Fruit fly (Drosophila melanogaster) whole organism, adult: ENCODE data around the gene Septin2.
A peak's percentile ranks its signal among the peaks of the same experiment; 100 is the strongest.

Experiments
- CG11617 ChIP-seq: fragments of 200-800 bp; sonication (Bioruptor generic); optimal IDR thresholded peaks from 2 replicates; lab custom pipeline; 2017; ENCODE audit warnings: mild to moderate bottlenecking, missing biosample characterization, missing genetic modification reagents, missing genetic modification characterization
- CG12768 ChIP-seq: fragments of 200-800 bp; sonication (Bioruptor generic); optimal IDR thresholded peaks from 2 replicates; lab custom pipeline; 2017; ENCODE audit warnings: missing biosample characterization, missing genetic modification characterization, mild to moderate bottlenecking, moderate library complexity, missing genetic modification reagents
- CG14711 ChIP-seq: fragments of 200-800 bp; sonication (Bioruptor generic); optimal IDR thresholded peaks from 2 replicates; lab custom pipeline; 2018; ENCODE audit warnings: missing biosample characterization, mild to moderate bottlenecking, missing genetic modification characterization, moderate library complexity
- CG1620 ChIP-seq: fragments of 200-800 bp; sonication (Bioruptor generic); optimal IDR thresholded peaks from 2 replicates; lab custom pipeline; 2016; ENCODE audit warnings: missing biosample characterization, missing genetic modification characterization
- CG33017 ChIP-seq: fragments of 200-800 bp; sonication (Bioruptor generic); optimal IDR thresholded peaks from 2 replicates; lab custom pipeline; 2018; ENCODE audit warnings: missing biosample characterization, mild to moderate bottlenecking, missing genetic modification characterization, moderate library complexity
- CG5204 ChIP-seq: fragments of 200-800 bp; sonication (Bioruptor generic); optimal IDR thresholded peaks from 2 replicates; lab custom pipeline; 2016; ENCODE audit warnings: missing biosample characterization, missing genetic modification characterization
- CG7045 ChIP-seq: fragments of 200-800 bp; sonication (Bioruptor generic); optimal IDR thresholded peaks from 2 replicates; lab custom pipeline; 2017; ENCODE audit warnings: missing biosample characterization, mild to moderate bottlenecking, missing genetic modification characterization
- CG7101 ChIP-seq: fragments of 200-800 bp; sonication (Bioruptor generic); optimal IDR thresholded peaks from 2 replicates; lab custom pipeline; 2018; ENCODE audit warnings: missing biosample characterization, mild to moderate bottlenecking, missing genetic modification characterization, moderate library complexity
- Clk ChIP-seq: fragments of 200-800 bp; sonication (Bioruptor generic); optimal IDR thresholded peaks from 2 replicates; lab custom pipeline; 2017; ENCODE audit warnings: missing biosample characterization, missing genetic modification characterization
- Crg-1 ChIP-seq: fragments of 200-800 bp; sonication (Bioruptor generic); optimal IDR thresholded peaks from 2 replicates; lab custom pipeline; 2016; ENCODE audit warnings: missing biosample characterization, missing genetic modification characterization
- Hr96 ChIP-seq: fragments of 200-800 bp; sonication (Bioruptor generic); optimal IDR thresholded peaks from 2 replicates; lab custom pipeline; 2016; ENCODE audit warnings: missing biosample characterization, missing genetic modification characterization
- Mnt ChIP-seq: fragments of 200-800 bp; sonication (Bioruptor generic); optimal IDR thresholded peaks from 2 replicates; lab custom pipeline; 2016; ENCODE audit warnings: missing biosample characterization, mild to moderate bottlenecking, missing genetic modification characterization
- bab1 ChIP-seq: fragments of 200-800 bp; sonication (Bioruptor generic); optimal IDR thresholded peaks from 3 replicates; lab custom pipeline; 2019; ENCODE audit warnings: missing biosample characterization, mild to moderate bottlenecking, missing genetic modification characterization, moderate library complexity
- cic ChIP-seq: fragments of 200-800 bp; sonication (Bioruptor generic); optimal IDR thresholded peaks from 2 replicates; lab custom pipeline; 2017; ENCODE audit warnings: missing biosample characterization, mild to moderate bottlenecking, missing genetic modification characterization, moderate library complexity
- cnc ChIP-seq, 2 experiments: fragments of >200 bp; optimal IDR thresholded peaks; 2 replicates each; lab custom pipeline; 2017
- kay ChIP-seq: fragments of 200-800 bp; sonication (Bioruptor generic); peaks from one replicate; lab custom pipeline; 2016; ENCODE audit warnings: missing biosample characterization, missing genetic modification characterization, borderline replicate concordance
- ovo ChIP-seq: fragments of 200-800 bp; sonication (Bioruptor generic); optimal IDR thresholded peaks from 2 replicates; lab custom pipeline; 2016; ENCODE audit warnings: missing biosample characterization, missing genetic modification characterization
- pad ChIP-seq: fragments of 200-800 bp; sonication (Bioruptor generic); optimal IDR thresholded peaks from 3 replicates; lab custom pipeline; 2017; ENCODE audit warnings: missing biosample characterization, missing genetic modification characterization, mild to moderate bottlenecking, moderate library complexity, missing genetic modification reagents
- tj ChIP-seq: fragments of 200-800 bp; sonication (Bioruptor generic); optimal IDR thresholded peaks from 3 replicates; lab custom pipeline; 2017; ENCODE audit warnings: missing biosample characterization, mild to moderate bottlenecking, missing genetic modification characterization, moderate library complexity
- toe ChIP-seq: fragments of 200-800 bp; sonication (Bioruptor generic); optimal IDR thresholded peaks from 2 replicates; lab custom pipeline; 2016; ENCODE audit warnings: missing biosample characterization, missing genetic modification characterization

Gene Septin2

DNA sequence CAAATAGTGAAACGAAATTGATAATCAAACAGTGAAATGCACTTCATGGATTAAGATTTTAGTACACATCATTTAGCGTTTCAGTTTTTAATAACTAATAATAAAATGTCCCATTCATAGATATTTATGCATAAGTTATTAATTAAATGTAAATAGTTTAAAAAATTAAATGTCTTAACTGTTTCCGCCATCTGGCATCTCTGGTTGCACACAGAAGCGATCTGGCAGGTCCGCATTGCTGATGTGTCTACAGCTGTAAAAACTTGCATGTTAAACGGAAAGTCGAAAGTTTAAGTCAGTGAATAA is 277 bp upstream of the Septin2 start, which contains the start of gene Srp72:
Srp72 (plus strand) TSS at position 232 of the 306 bp plus-strand sequence.
- TF ChIP-seq tj (GFP tag; lab: Kevin White, UChicago) (no peak), CG11617 (GFP tag; lab: Kevin White, UChicago) (peak; percentile 51), Crg-1 (GFP tag; lab: Kevin White, UChicago) (peak; percentile 19), cnc (optimal IDR thresholded peaks at IDR 0.05; lab: Kevin White, UChicago) (no peak), CG33017 (tag; lab: Kevin White, UChicago) (peak; percentile 1), pad (GFP tag; lab: Kevin White, UChicago) (peak; percentile 21), CG5204 (GFP tag; lab: Kevin White, UChicago) (no peak), ovo (GFP tag; lab: Kevin White, UChicago) (no peak), Hr96 (no peak), CG12768 (peak; percentile 22), CG7101 (tag; lab: Kevin White, UChicago) (peak; percentile 36), toe (GFP tag; lab: Kevin White, UChicago) (no peak), CG1620 (GFP tag; lab: Kevin White, UChicago) (peak; percentile 35), CG14711 (peak; percentile 38), cic (no peak), CG7045 (GFP tag; lab: Kevin White, UChicago) (peak; percentile 42), kay (GFP tag; lab: Kevin White, UChicago) (no peak), Mnt (GFP tag; lab: Kevin White, UChicago) (peak; percentile 40), Clk (GFP tag; lab: Kevin White, UChicago) (peak; percentile 23), bab1 (GFP tag; lab: Kevin White, UChicago) (peak; percentile 44)

DNA sequence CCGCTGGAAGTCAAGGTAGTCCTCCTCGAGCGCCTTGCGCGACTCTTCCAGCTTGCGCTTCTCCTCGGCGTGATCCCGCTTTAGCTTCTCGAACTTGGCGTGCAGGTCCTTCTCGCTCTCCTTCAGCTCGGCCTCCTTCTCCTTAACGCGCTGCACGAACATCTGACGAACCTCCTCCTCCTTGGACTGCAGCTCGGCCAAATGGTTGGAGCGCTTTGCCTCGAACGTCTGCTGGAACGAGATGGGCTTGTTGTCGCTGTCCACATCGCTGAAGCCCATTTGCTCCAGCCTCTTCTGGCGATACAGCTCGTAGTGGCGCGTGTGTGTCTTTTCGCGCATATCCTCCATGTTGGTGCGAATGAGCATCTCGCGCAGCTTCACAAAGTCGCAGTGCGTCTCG is 1.7 kb downstream of the Septin2 start:
- TF ChIP-seq CG1620 (GFP tag; lab: Kevin White, UChicago) (no peak), tj (GFP tag; lab: Kevin White, UChicago) (no peak), kay (GFP tag; lab: Kevin White, UChicago) (no peak), cic (no peak), bab1 (GFP tag; lab: Kevin White, UChicago) (no peak), CG5204 (GFP tag; lab: Kevin White, UChicago) (no peak), CG12768 (no peak), CG11617 (GFP tag; lab: Kevin White, UChicago) (no peak)

dm6 chr3R:20585566-20585965 is 2.6 kb downstream of the Septin2 start, which contains the start of gene CG16953:
TSS of gene CG16953 (minus strand) at chr3R:20585833.
- TF ChIP-seq Mnt (GFP tag; lab: Kevin White, UChicago) (peak; percentile 19), cnc (optimal IDR thresholded peaks at IDR 0.05; lab: Kevin White, UChicago) (no peak), CG7101 (tag; lab: Kevin White, UChicago) (no peak), bab1 (GFP tag; lab: Kevin White, UChicago) (peak; percentile 67), tj (GFP tag; lab: Kevin White, UChicago) (no peak), CG33017 (tag; lab: Kevin White, UChicago) (peak; percentile 20), pad (GFP tag; lab: Kevin White, UChicago) (no peak), cic (peak; percentile 59), CG5204 (GFP tag; lab: Kevin White, UChicago) (no peak), CG14711 (peak; percentile 15), Clk (GFP tag; lab: Kevin White, UChicago) (no peak), toe (GFP tag; lab: Kevin White, UChicago) (no peak)

DNA sequence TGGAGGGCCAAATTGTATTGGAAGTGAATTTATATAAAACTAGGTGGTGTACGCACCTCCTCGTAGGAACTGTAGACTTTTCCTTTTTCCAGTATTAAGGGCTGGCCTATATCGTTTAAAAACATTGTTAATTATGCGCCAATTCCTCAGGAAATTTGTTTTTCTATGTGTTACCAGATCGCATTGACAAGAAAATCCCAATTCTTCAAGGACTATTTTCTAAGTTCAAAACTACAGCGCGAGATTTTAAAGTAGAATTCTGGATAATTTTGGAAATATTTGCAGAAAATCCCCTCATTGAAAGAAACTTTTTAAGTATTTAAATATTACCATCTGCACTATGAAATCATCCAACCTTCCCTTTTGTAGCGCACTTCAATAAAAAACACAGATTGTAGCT is 6.8 kb downstream of the Septin2 start, which contains the start of gene CG34008:
CG34008 (minus strand) TSS at position 147 of the 400 bp plus-strand sequence.
- TF ChIP-seq tj (GFP tag; lab: Kevin White, UChicago) (no peak), CG14711 (no peak)

DNA sequence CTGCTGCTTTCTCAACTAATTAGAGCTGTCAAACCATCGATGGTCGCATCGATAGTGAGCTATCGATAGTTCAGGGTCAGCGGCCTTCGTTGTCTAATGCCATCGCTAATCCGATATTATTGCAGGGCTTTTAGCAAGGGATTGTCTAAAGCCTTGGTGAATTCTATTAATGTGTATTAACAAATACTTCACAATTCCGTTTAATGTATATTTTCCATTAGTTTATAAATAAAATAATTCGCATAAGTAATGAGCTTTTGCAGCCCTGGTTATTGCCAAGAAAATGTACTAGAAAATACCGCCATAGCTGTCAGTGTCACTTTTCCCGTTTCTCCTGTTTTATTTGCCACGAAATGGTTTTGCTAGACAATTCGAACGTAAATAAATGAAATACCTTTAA is 8.3 kb downstream of the Septin2 start, which contains the start of the genes EloB and Srp14:
EloB (minus strand) TSS at position 35 of the 400 bp plus-strand sequence.
Srp14 (plus strand) TSS at position 300 of the 400 bp plus-strand sequence.
- no peak for TF ChIP-seq Hr96
- TF ChIP-seq Clk (GFP tag; lab: Kevin White, UChicago), result peak; percentile 71
- peak; percentile 78 for TF ChIP-seq CG12768
- TF ChIP-seq bab1 (GFP tag; lab: Kevin White, UChicago), result peak; percentile 94
- peak; percentile 71 for TF ChIP-seq pad (GFP tag; lab: Kevin White, UChicago)
- TF ChIP-seq CG33017 (tag; lab: Kevin White, UChicago), result peak; percentile 79
- peak; percentile 79 for TF ChIP-seq Crg-1 (GFP tag; lab: Kevin White, UChicago)
- TF ChIP-seq kay (GFP tag; lab: Kevin White, UChicago), result no peak
- peak; percentile 90 for TF ChIP-seq CG7101 (tag; lab: Kevin White, UChicago)
- peak; percentile 91 for TF ChIP-seq CG1620 (GFP tag; lab: Kevin White, UChicago)
- peak; percentile 70 for TF ChIP-seq CG7045 (GFP tag; lab: Kevin White, UChicago)
- peak; percentile 85 for TF ChIP-seq Mnt (GFP tag; lab: Kevin White, UChicago)
- TF ChIP-seq cic, result peak; percentile 70
- TF ChIP-seq cnc (optimal IDR thresholded peaks at IDR 0.05; lab: Kevin White, UChicago), result no peak
- TF ChIP-seq CG11617 (GFP tag; lab: Kevin White, UChicago), result peak; percentile 91
- no peak for TF ChIP-seq toe (GFP tag; lab: Kevin White, UChicago)
- no peak for TF ChIP-seq CG5204 (GFP tag; lab: Kevin White, UChicago)
- peak; percentile 71 for TF ChIP-seq ovo (GFP tag; lab: Kevin White, UChicago)
- TF ChIP-seq CG14711, result peak; percentile 81
- TF ChIP-seq tj (GFP tag; lab: Kevin White, UChicago), result peak; percentile 67

DNA sequence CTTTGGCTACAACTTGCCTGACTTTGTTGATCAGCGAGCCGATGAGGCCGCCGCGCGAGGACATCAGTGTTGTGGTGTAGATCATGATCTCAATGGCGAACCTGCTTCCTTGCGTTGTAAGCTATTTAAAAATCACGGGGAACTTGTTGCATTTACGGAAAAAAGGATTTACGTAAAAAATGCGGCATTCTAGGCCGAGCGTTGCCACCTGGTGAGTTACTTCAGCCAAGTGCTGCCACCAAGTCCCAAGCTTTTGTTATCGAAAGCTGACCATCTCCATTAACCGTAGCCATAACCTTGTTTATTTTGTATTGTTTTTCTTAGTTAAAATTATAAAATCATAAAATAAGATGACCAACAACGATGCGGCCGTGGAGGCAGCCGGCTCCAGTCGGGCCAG is 11.4 kb downstream of the Septin2 start, which contains the start of the genes TFAM and CG5412:
TFAM (minus strand) TSS at position 222 of the 400 bp plus-strand sequence.
CG5412 (plus strand) TSS at position 265 of the 400 bp plus-strand sequence.
- TF ChIP-seq CG12768 (no peak), CG33017 (tag; lab: Kevin White, UChicago) (no peak), CG1620 (GFP tag; lab: Kevin White, UChicago) (peak; percentile 15), CG14711 (no peak), Mnt (GFP tag; lab: Kevin White, UChicago) (peak; percentile 40), Clk (GFP tag; lab: Kevin White, UChicago) (no peak), CG7045 (GFP tag; lab: Kevin White, UChicago) (no peak), Hr96 (no peak), cnc (optimal IDR thresholded peaks at IDR 0.05; lab: Kevin White, UChicago) (no peak), CG5204 (GFP tag; lab: Kevin White, UChicago) (no peak)
